Worm (Caenorhabditis elegans) whole organism, L2 larva: ENCODE data around the gene lpr-4.

ENCODE experiments used
- ama-1 ChIP-seq: fragments of 150-350 bp; optimal IDR thresholded peaks from 2 replicates; lab custom pipeline; 2018; ENCODE audit warnings: inconsistent platforms
- dmd-4 ChIP-seq: sonication (generic microtip); optimal IDR thresholded peaks from 2 replicates; lab custom pipeline; 2017; ENCODE audit warnings: missing biosample characterization, missing genetic modification characterization
- mdl-1 ChIP-seq, 2 experiments: fragments of 150-350 bp in 1 of 2; sonication (generic microtip) in 1 of 2; optimal IDR thresholded peaks; 2 replicates each; lab custom pipeline; 2017; ENCODE audit warnings: missing biosample characterization in 2 of 2, missing genetic modification characterization in 2 of 2
- nhr-11 ChIP-seq: fragments of 150-350 bp; optimal IDR thresholded peaks from 2 replicates; lab custom pipeline; 2014; ENCODE audit warnings: missing biosample characterization, missing genetic modification characterization
- nhr-12 ChIP-seq: fragments of 150-350 bp; optimal IDR thresholded peaks from 2 replicates; lab custom pipeline; 2014; ENCODE audit warnings: missing biosample characterization, missing genetic modification characterization
- nhr-77 ChIP-seq: fragments of 150-350 bp; optimal IDR thresholded peaks from 2 replicates; lab custom pipeline; 2014; ENCODE audit warnings: missing biosample characterization, missing genetic modification characterization
- unc-39 ChIP-seq: fragments of 150-350 bp; optimal IDR thresholded peaks from 2 replicates; lab custom pipeline; 2014; ENCODE audit warnings: missing biosample characterization, missing genetic modification characterization
- zag-1 ChIP-seq: fragments of 150-350 bp; optimal IDR thresholded peaks from 2 replicates; lab custom pipeline; 2014; ENCODE audit warnings: missing biosample characterization, missing genetic modification characterization
- ztf-11 ChIP-seq: sonication (generic microtip); optimal IDR thresholded peaks from 2 replicates; lab custom pipeline; 2017; ENCODE audit warnings: missing biosample characterization, missing genetic modification characterization

ce11 chrX:11064799-11065198 lies at the start of gene lpr-4:
- TF ChIP-seq dmd-4 (tag; lab: Kevin White, UChicago), result no peak
- TF ChIP-seq nhr-77 (tag; lab: Kevin White, UChicago), result no peak
- TF ChIP-seq nhr-11 (tag; lab: Kevin White, UChicago), result no peak
- TF ChIP-seq nhr-12 (tag; lab: Kevin White, UChicago), result no peak
- no peak for TF ChIP-seq unc-39 (tag; lab: Kevin White, UChicago)
- no peak for TF ChIP-seq ama-1 (lab: Kevin White, UChicago)
- TF ChIP-seq ztf-11 (tag; lab: Kevin White, UChicago), result no peak
- no peak for TF ChIP-seq zag-1 (tag; lab: Kevin White, UChicago)
- no peak for TF ChIP-seq mdl-1 (tag; optimal IDR thresholded peaks at IDR 0.05; lab: Kevin White, UChicago)
